Fruit fly (Drosophila melanogaster) whole organism, pupa: ENCODE data around the gene NetB.

Experiments
- D1 ChIP-seq: fragments of 200-800 bp; sonication (Bioruptor generic); optimal IDR thresholded peaks from 2 replicates; lab custom pipeline; 2018; ENCODE audit warnings: missing biosample characterization, mild to moderate bottlenecking, missing genetic modification characterization, moderate library complexity
- EcR ChIP-seq: fragments of 200-800 bp; sonication (Bioruptor generic); optimal IDR thresholded peaks from 3 replicates; lab custom pipeline; 2019; ENCODE audit warnings: missing biosample characterization, missing genetic modification characterization, mild to moderate bottlenecking, moderate library complexity, missing genetic modification reagents
- rn ChIP-seq: fragments of 200-800 bp; sonication (Bioruptor generic); IDR thresholded peaks from 2 replicates; pipeline ENCODE4 v1.3.6; 2022; ENCODE audit warnings: missing biosample characterization, missing genetic modification characterization

DNA sequence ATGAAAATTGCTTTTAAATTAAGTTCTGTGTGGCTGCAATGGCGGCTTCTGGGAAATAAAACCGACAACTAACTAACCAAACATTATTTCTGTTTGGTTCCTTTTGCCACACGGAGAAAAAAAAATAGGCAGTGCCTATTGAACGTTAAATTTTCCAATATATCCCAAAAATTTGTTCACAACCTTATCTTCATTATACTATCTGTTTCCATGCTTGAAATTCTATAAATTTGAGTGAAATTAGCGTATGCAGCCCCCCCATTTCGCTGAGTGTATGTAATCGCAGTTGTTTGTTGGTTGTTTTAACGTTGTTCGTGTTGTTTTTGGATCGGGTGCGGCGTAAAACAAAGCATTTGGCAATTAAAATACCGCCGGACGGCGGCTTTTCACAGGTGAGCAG is 10.8 kb downstream of the NetB start:
- TF ChIP-seq rn (GFP tag; lab: Robert Waterston, UW) (no peak), D1 (no peak), EcR (GFP tag; lab: Kevin White, UChicago) (no peak)
